Worm (Caenorhabditis elegans) whole organism, young adult: ENCODE results near the gene Y62F5A.9.

Source experiments
- die-1 ChIP-seq: sonication (generic microtip); optimal IDR thresholded peaks from 2 replicates; lab custom pipeline; 2016; ENCODE audit warnings: missing genotype, mild to moderate bottlenecking, missing genetic modification characterization, missing compliant biosample characterization
- dpff-1 ChIP-seq: sonication (generic microtip); optimal IDR thresholded peaks from 2 replicates; lab custom pipeline; 2017; ENCODE audit warnings: mild to moderate bottlenecking, missing genetic modification characterization, missing compliant biosample characterization
- egl-44 ChIP-seq: fragments of 200-800 bp; sonication (Bioruptor generic); IDR thresholded peaks from 2 replicates; pipeline ENCODE4 v1.3.6; 2022; ENCODE audit warnings: missing genetic modification reagents, missing genetic modification characterization, missing compliant biosample characterization

DNA sequence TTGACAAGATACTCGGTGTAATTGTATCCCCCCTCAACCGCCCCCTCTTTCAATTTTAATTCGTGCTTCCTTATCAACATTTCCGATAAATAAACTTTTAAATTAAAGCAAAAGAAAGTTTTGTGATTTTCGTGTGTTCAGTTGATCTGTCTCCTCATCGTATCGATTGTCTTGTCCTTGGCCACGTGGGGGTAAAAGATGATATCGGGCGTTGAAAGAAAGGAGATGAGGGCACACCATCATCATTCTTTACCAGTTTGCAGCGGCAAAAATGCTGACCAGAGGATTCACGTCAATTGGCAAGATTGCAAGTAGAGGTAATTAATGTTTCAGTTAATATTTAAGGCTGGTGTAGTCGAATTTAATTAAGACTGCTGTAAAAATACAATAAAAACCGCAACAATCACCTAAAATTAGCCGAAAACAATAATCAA lies 8.6 kb upstream of the Y62F5A.9 start, which contains the start of gene F54D5.7:
- TF ChIP-seq dpff-1 (peak; percentile 47), die-1 (tag; lab: Kevin White, UChicago) (peak; percentile 50), egl-44 (GFP tag; lab: Robert Waterston, UW) (no peak)
